Worm (Caenorhabditis elegans): ENCODE results near the gene C28A5.1.

DNA sequence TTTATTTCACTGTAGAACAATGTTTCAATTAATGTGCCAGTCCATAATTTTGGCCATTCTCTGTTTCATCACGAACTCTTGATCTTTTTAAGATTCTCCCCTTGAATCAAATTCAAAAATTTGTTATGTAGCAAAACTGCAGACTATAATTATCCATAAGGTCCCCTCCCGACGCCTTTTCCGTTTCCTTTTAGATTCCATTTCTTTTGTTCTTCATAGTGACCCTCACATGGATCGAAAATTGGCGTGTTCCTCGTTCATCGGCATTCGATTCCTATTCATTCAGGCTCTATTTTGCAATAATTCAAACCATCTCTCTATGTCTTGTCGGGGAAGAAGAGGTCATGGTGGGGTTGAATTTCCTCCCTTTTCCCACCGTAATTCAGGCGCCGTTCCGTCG, 10.3 kb upstream of the C28A5.1 start:
- TF ChIP-seq ceh-62 (tag; optimal IDR thresholded peaks at IDR 0.05) (no peak), D1046.2 (GFP tag; IDR thresholded peaks at IDR 0.05) (no peak), hmg-1.1 (GFP tag; IDR thresholded peaks at IDR 0.05) (no peak), mep-1 (tag; optimal IDR thresholded peaks at IDR 0.05) (no peak), nhr-237 (tag; optimal IDR thresholded peaks at IDR 0.05) (no peak), daf-8 (GFP tag; IDR thresholded peaks at IDR 0.05) (no peak), lsy-2 (tag; optimal IDR thresholded peaks at IDR 0.05) (no peak), lim-7 (GFP tag; IDR thresholded peaks at IDR 0.05) (no peak), sdz-12 (GFP tag; optimal IDR thresholded peaks at IDR 0.05) (no peak), daf-16 (GFP tag; optimal IDR thresholded peaks at IDR 0.05) (no peak), daf-16 (tag; optimal IDR thresholded peaks at IDR 0.05) (no peak)

All from whole organism, L4 larva.